Worm (Caenorhabditis elegans): ENCODE results near the gene ugt-24.

DNA sequence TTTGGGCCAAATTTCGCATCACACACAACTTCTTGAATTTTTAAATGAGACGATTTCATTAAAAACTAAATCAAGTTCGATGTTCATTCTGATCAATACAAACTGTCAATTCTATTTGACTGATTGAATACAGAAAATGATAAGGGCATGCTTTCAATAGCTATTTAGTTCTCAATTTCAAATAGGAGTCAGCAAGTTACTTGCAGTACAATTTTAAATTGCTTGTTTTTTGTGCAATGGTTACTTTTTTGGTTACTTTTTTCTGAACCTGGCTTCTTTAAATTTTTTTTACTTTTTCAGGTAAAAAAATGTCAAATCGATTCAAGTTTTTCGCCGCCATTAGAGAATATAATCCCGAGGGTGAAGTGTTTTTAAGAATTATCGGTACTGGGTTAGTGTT, 14.6 kb upstream of the ugt-24 start, which contains the start of gene C49A9.2:
- TF ChIP-seq nhr-76 (tag; optimal IDR thresholded peaks at IDR 0.05) (no peak), nhr-237 (tag; optimal IDR thresholded peaks at IDR 0.05) (no peak), nhr-28 (tag; optimal IDR thresholded peaks at IDR 0.05) (no peak), ceh-83 (GFP tag; optimal IDR thresholded peaks at IDR 0.05) (no peak), unc-120 (tag; optimal IDR thresholded peaks at IDR 0.05; ENCODE audit: poor library complexity, severe bottlenecking) (no peak), ztf-11 (tag; optimal IDR thresholded peaks at IDR 0.05) (no peak), lsy-2 (tag; optimal IDR thresholded peaks at IDR 0.05) (no peak), unc-39 (tag; optimal IDR thresholded peaks at IDR 0.05) (no peak), nhr-12 (tag; optimal IDR thresholded peaks at IDR 0.05) (no peak), tbx-8 (GFP tag; optimal IDR thresholded peaks at IDR 0.05) (no peak)

All from whole organism, mixed stage, embryonic.